Fruit fly (Drosophila melanogaster) whole organism, adult: ENCODE results near the gene Eaat2.

ENCODE experiments used
- CG33017 ChIP-seq: fragments of 200-800 bp; sonication (Bioruptor generic); optimal IDR thresholded peaks from 2 replicates; lab custom pipeline; 2018; ENCODE audit warnings: missing biosample characterization, mild to moderate bottlenecking, missing genetic modification characterization, moderate library complexity
- CG7101 ChIP-seq: fragments of 200-800 bp; sonication (Bioruptor generic); optimal IDR thresholded peaks from 2 replicates; lab custom pipeline; 2018; ENCODE audit warnings: missing biosample characterization, mild to moderate bottlenecking, missing genetic modification characterization, moderate library complexity
- Hr96 ChIP-seq: fragments of 200-800 bp; sonication (Bioruptor generic); optimal IDR thresholded peaks from 2 replicates; lab custom pipeline; 2016; ENCODE audit warnings: missing biosample characterization, missing genetic modification characterization
- Mnt ChIP-seq: fragments of 200-800 bp; sonication (Bioruptor generic); optimal IDR thresholded peaks from 2 replicates; lab custom pipeline; 2016; ENCODE audit warnings: missing biosample characterization, mild to moderate bottlenecking, missing genetic modification characterization
- cic ChIP-seq: fragments of 200-800 bp; sonication (Bioruptor generic); optimal IDR thresholded peaks from 2 replicates; lab custom pipeline; 2017; ENCODE audit warnings: missing biosample characterization, mild to moderate bottlenecking, missing genetic modification characterization, moderate library complexity
- cnc ChIP-seq, 2 experiments: fragments of >200 bp; optimal IDR thresholded peaks; 2 replicates each; lab custom pipeline; 2017
- kay ChIP-seq: fragments of 200-800 bp; sonication (Bioruptor generic); peaks from one replicate; lab custom pipeline; 2016; ENCODE audit warnings: missing biosample characterization, missing genetic modification characterization, borderline replicate concordance
- ovo ChIP-seq: fragments of 200-800 bp; sonication (Bioruptor generic); optimal IDR thresholded peaks from 2 replicates; lab custom pipeline; 2016; ENCODE audit warnings: missing biosample characterization, missing genetic modification characterization
- tj ChIP-seq: fragments of 200-800 bp; sonication (Bioruptor generic); optimal IDR thresholded peaks from 3 replicates; lab custom pipeline; 2017; ENCODE audit warnings: missing biosample characterization, mild to moderate bottlenecking, missing genetic modification characterization, moderate library complexity
- toe ChIP-seq: fragments of 200-800 bp; sonication (Bioruptor generic); optimal IDR thresholded peaks from 2 replicates; lab custom pipeline; 2016; ENCODE audit warnings: missing biosample characterization, missing genetic modification characterization

dm6 chr2L:732105-732504 is 12.1 kb downstream of the Eaat2 start:
- TF ChIP-seq cnc (optimal IDR thresholded peaks at IDR 0.05; lab: Kevin White, UChicago) (no peak), kay (GFP tag; lab: Kevin White, UChicago) (no peak), Mnt (GFP tag; lab: Kevin White, UChicago) (no peak), CG33017 (tag; lab: Kevin White, UChicago) (no peak), CG7101 (no peak), ovo (GFP tag; lab: Kevin White, UChicago) (no peak), Hr96 (no peak), cic (GFP tag; lab: Kevin White, UChicago) (no peak), toe (GFP tag; lab: Kevin White, UChicago) (no peak), tj (GFP tag; lab: Kevin White, UChicago) (no peak)
